Worm (Caenorhabditis elegans): ENCODE data around the gene F23A7.5.
A peak's percentile ranks its signal among the peaks of the same experiment; 100 is the strongest.

Gene F23A7.5

DNA sequence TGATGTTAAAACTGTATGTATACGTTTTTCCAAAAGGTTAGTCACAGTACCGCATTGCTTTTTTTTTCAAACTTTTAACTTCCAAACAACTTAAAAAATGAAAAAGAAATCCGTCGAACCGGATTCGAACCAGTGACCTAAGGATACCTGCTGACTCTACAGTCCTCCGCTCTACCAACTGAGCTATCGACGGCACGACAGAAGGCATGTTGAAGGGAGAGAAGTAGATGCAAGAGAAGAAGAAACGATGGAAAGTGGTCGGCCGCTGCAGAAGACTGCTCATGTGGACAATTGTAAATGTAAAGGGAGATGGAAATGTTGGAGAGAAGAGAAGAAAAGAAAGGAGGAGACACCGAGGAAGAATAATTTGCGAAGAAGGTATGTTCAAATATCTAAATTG is 19.1 kb upstream of the F23A7.5 start (continued):
- TF ChIP-seq unc-62 (GFP tag; optimal IDR thresholded peaks at IDR 0.05 in 1 of 2) (peak; percentile 2 to 59), unc-62 (tag; optimal IDR thresholded peaks at IDR 0.05) (no peak), ama-1 (optimal IDR thresholded peaks at IDR 0.05) (no peak), hlh-11 (tag; optimal IDR thresholded peaks at IDR 0.05) (peak; percentile 85), T26A8.4 (GFP tag; IDR thresholded peaks at IDR 0.05) (peak; percentile 95), nhr-11 (tag; optimal IDR thresholded peaks at IDR 0.05) (peak; percentile 53), nhr-76 (tag; optimal IDR thresholded peaks at IDR 0.05) (no peak), daf-19 (GFP tag; conservative IDR thresholded peaks at IDR 0.05) (peak; percentile 85), rbr-2 (tag; optimal IDR thresholded peaks at IDR 0.05) (peak; percentile 92), ceh-62 (tag; optimal IDR thresholded peaks at IDR 0.05) (no peak), nhr-41 (GFP tag; IDR thresholded peaks at IDR 0.05) (peak; percentile 70; the same call in 1 of the 2 replicates), dmd-9 (GFP tag; IDR thresholded peaks at IDR 0.05) (peak; percentile 86), mdt-29 (GFP tag; IDR thresholded peaks at IDR 0.05) (peak; percentile 78), duxl-1 (tag; optimal IDR thresholded peaks at IDR 0.05; ENCODE audit: poor library complexity) (peak; percentile 96), unc-39 (tag; optimal IDR thresholded peaks at IDR 0.05) (no peak), madf-9 (GFP tag; conservative IDR thresholded peaks at IDR 0.05) (peak; percentile 91), ztf-11 (tag; optimal IDR thresholded peaks at IDR 0.05) (no peak), Y48G9A.11 (GFP tag; IDR thresholded peaks at IDR 0.05) (peak; percentile 77), lin-39 (tag; optimal IDR thresholded peaks at IDR 0.05) (no peak), ctbp-1 (GFP tag; IDR thresholded peaks at IDR 0.05) (peak; percentile 96), unc-130 (GFP tag; optimal IDR thresholded peaks at IDR 0.05) (peak; percentile 48), ceh-82 (tag; optimal IDR thresholded peaks at IDR 0.05) (no peak), ceh-32 (tag; optimal IDR thresholded peaks at IDR 0.05; ENCODE audit: poor library complexity) (peak; percentile 66), snpc-1.2 (GFP tag; IDR thresholded peaks at IDR 0.05) (peak; percentile 88), arid-1 (GFP tag; conservative IDR thresholded peaks at IDR 0.05) (peak; percentile 85), mes-2 (tag; optimal IDR thresholded peaks at IDR 0.05; ENCODE audit: poor library complexity, severe bottlenecking) (peak; percentile 94), hlh-30 (tag; optimal IDR thresholded peaks at IDR 0.05; ENCODE audit: insufficient read depth) (peak; percentile 93), attf-4 (tag; optimal IDR thresholded peaks at IDR 0.05) (peak; percentile 17), hmg-1.1 (GFP tag; IDR thresholded peaks at IDR 0.05) (peak; percentile 99), lin-38 (GFP tag; IDR thresholded peaks at IDR 0.05) (peak; percentile 86), fkh-10 (GFP tag; optimal IDR thresholded peaks at IDR 0.05) (peak; percentile 44), pha-4 (GFP tag; IDR thresholded peaks at IDR 0.05) (peak; percentile 98), pha-4 (tag; optimal IDR thresholded peaks at IDR 0.05) (no peak), ceh-44 (GFP tag; IDR thresholded peaks at IDR 0.05) (peak; percentile 85), D1046.2 (GFP tag; IDR thresholded peaks at IDR 0.05) (peak; percentile 89), daf-16 (GFP tag; optimal IDR thresholded peaks at IDR 0.05) (peak; percentile 91 to 92), daf-16 (tag; optimal IDR thresholded peaks at IDR 0.05) (peak; percentile 77), lin-29 (GFP tag; IDR thresholded peaks at IDR 0.05) (peak; percentile 87), nhr-25 (tag; optimal IDR thresholded peaks at IDR 0.05; ENCODE audit: borderline replicate concordance, insufficient read depth) (peak; percentile 8), nhr-237 (tag; optimal IDR thresholded peaks at IDR 0.05) (peak; percentile 55), R02D3.7 (tag; optimal IDR thresholded peaks at IDR 0.05) (no peak), spr-3 (GFP tag; optimal IDR thresholded peaks at IDR 0.05) (peak; percentile 78), Y75B8A.6 (GFP tag; IDR thresholded peaks at IDR 0.05) (peak; percentile 85; the same call in 1 of the 2 replicates), F44E2.7 (GFP tag; IDR thresholded peaks at IDR 0.05) (peak; percentile 91), zag-1 (tag; optimal IDR thresholded peaks at IDR 0.05) (peak; percentile 30), Y105C5A.15 (GFP tag; IDR thresholded peaks at IDR 0.05) (peak; percentile 96), tra-1 (GFP tag; IDR thresholded peaks at IDR 0.05) (peak; percentile 93), spr-1 (tag; optimal IDR thresholded peaks at IDR 0.05) (peak; percentile 89), dmd-6 (GFP tag; IDR thresholded peaks at IDR 0.05) (peak; percentile 89), mdl-1 (tag; optimal IDR thresholded peaks at IDR 0.05) (peak in 1 of 2 experiments; percentile 28), F26F4.8 (GFP tag; conservative IDR thresholded peaks at IDR 0.05) (peak; percentile 91), set-16 (GFP tag; IDR thresholded peaks at IDR 0.05) (peak; percentile 64)
